Fruit fly (Drosophila melanogaster): ENCODE measurements around the gene b.

DNA sequence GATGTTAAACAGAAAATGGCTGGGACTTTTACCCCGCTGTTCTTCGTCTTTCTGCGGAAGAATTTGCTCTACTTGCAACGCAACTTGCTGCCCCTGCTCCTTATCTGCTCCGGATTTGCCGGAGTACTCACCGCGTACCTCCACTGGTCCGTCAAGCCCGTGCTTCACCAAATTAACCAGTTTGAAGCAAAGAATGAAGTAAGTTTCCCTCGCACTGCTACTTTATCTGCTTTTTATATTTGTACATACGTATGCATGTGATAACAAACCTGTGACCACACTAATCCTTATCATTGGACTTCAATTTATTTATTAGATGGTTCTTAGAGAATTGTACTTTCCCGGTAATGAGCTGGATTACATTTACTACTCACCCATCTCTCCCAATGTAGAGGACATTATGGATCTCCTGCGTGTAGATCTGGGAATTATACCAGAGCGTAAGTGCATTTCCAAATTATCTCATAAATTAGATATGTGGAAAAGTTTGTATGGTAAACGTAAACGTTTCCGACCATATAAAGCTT is 36.8 kb upstream of the b start, which contains the start of gene CG16890:
- no peak for TF ChIP-seq tai (GFP tag; optimal IDR thresholded peaks at IDR 0.05)
- TF ChIP-seq HLH106 (tag; optimal IDR thresholded peaks at IDR 0.05): no peak
- no peak for TF ChIP-seq dmrt93B (GFP tag; optimal IDR thresholded peaks at IDR 0.05)
- TF ChIP-seq h (GFP tag; optimal IDR thresholded peaks at IDR 0.05): peak; percentile 44
- TF ChIP-seq foxo (GFP tag; optimal IDR thresholded peaks at IDR 0.05): no peak
- no peak for TF ChIP-seq usp (GFP tag; optimal IDR thresholded peaks at IDR 0.05)
- no peak for TF ChIP-seq N (GFP tag; optimal IDR thresholded peaks at IDR 0.05)
- TF ChIP-seq Jra (GFP tag; optimal IDR thresholded peaks at IDR 0.05): no peak
- no peak for TF ChIP-seq Abd-B (GFP tag; optimal IDR thresholded peaks at IDR 0.05)
- no peak for TF ChIP-seq Hnf4 (GFP tag; optimal IDR thresholded peaks at IDR 0.05)
- no peak for TF ChIP-seq psq (GFP tag; optimal IDR thresholded peaks at IDR 0.05)
- no peak for TF ChIP-seq CG9705 (GFP tag; optimal IDR thresholded peaks at IDR 0.05)
- TF ChIP-seq sv (GFP tag; optimal IDR thresholded peaks at IDR 0.05): no peak
- no peak for TF ChIP-seq fru (GFP tag; optimal IDR thresholded peaks at IDR 0.05)
